Fruit fly (Drosophila melanogaster) whole organism, wandering third instar larva: Measurements from ENCODE around the gene CG1998.

Experiments
- Abd-B ChIP-seq: fragments of >200 bp; optimal IDR thresholded peaks from 2 replicates; lab custom pipeline; 2017; ENCODE audit warnings: missing biosample characterization, missing genetic modification characterization
- Rel ChIP-seq, 2 experiments: fragments of 200-800 bp; sonication (Bioruptor generic) in 1 of 2; optimal IDR thresholded peaks; 2 replicates in 1 of 2; 3 replicates in 1 of 2; lab custom pipeline; 2016 to 2019; ENCODE audit warnings: mild to moderate bottlenecking in 2 of 2, missing biosample characterization in 2 of 2, missing genetic modification characterization in 2 of 2, moderate library complexity in 1 of 2
- br ChIP-seq: fragments of 200-800 bp; sonication (Bioruptor generic); optimal IDR thresholded peaks from 2 replicates; lab custom pipeline; 2016; ENCODE audit warnings: missing biosample characterization, missing genetic modification characterization
- pan ChIP-seq: fragments of >200 bp; optimal IDR thresholded peaks from 2 replicates; lab custom pipeline; 2017

DNA sequence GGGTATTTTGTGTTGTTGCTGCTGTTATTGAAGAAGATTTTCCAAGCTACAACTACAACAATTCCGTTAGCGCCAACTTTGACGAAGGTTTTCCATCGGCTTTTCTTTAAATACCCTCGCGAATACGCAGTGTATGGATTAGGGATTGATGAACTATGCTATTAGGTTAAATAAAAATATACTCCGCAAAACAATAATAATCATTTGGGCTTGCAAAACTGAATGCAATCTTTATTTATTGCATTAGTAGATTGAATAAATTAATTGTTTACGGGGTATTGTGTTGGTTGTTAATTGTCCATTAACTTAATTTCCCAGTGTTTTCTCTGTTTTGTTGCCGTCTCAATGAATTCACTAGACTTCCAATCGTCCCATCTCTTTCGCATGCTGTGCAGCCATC is 34.6 kb upstream of the CG1998 start:
- TF ChIP-seq Abd-B (no peak), br (GFP tag; lab: Kevin White, UChicago) (no peak), Rel (GFP tag; optimal IDR thresholded peaks at IDR 0.05; lab: Kevin White, UChicago) (no peak), Rel (tag; optimal IDR thresholded peaks at IDR 0.05; lab: Kevin White, UChicago) (no peak), pan (lab: Kevin White, UChicago) (no peak)
